Worm (Caenorhabditis elegans): ENCODE results near the gene phf-31.

- TF ChIP-seq eyg-1 (tag; optimal IDR thresholded peaks at IDR 0.05) (no peak), nfya-1 (tag; optimal IDR thresholded peaks at IDR 0.05) (no peak), T23F11.4 (GFP tag; optimal IDR thresholded peaks at IDR 0.05) (no peak), unc-55 (GFP tag; optimal IDR thresholded peaks at IDR 0.05) (no peak)
Observed at ce11 chrX:10677009-10677408, 4.8 kb upstream of the phf-31 start, which contains the start of gene F13E6.1.
